Fruit fly (Drosophila melanogaster): ENCODE results near the gene CG18249.

CG18249 gene

dm6 chr3R:8206628-8207275, 13.2 kb upstream of the CG18249 start (continued):
- no peak for TF ChIP-seq CHES-1-like (GFP tag; optimal IDR thresholded peaks at IDR 0.05)
- TF ChIP-seq CG1024 (GFP tag; IDR thresholded peaks at IDR 0.05), result no peak
- peak; percentile 11 for TF ChIP-seq Bteb2 (GFP tag; optimal IDR thresholded peaks at IDR 0.05)
- peak; percentile 65 for TF ChIP-seq CG18262 (tag; optimal IDR thresholded peaks at IDR 0.05)
- no peak for TF ChIP-seq odd (GFP tag; optimal IDR thresholded peaks at IDR 0.05)
- TF ChIP-seq CG10209 (GFP tag; optimal IDR thresholded peaks at IDR 0.05), result peak; percentile 37
- no peak for TF ChIP-seq kay (GFP tag; optimal IDR thresholded peaks at IDR 0.05)
- TF ChIP-seq stc (GFP tag; IDR thresholded peaks at IDR 0.05), result peak; percentile 55; the same call in 1 of the 2 replicates

dm6 chr3R:8207276-8207654, 12.7 kb upstream of the CG18249 start:
- TF ChIP-seq sqz (GFP tag; optimal IDR thresholded peaks at IDR 0.05) (peak; percentile 38), HLHmδ (GFP tag; optimal IDR thresholded peaks at IDR 0.05) (no peak), Lim3 (GFP tag; IDR thresholded peaks at IDR 0.05) (peak; percentile 60; the same call in 1 of the 2 replicates), lmd (GFP tag; IDR thresholded peaks at IDR 0.05) (no peak), CG2199 (GFP tag; IDR thresholded peaks at IDR 0.05) (no peak), CG10321 (GFP tag; IDR thresholded peaks at IDR 0.05) (peak; percentile 41; the same call in 1 of the 2 replicates), sens-2 (GFP tag; IDR thresholded peaks at IDR 0.05) (peak; percentile 91), sens (GFP tag) (peak; percentile 37), D (optimal IDR thresholded peaks at IDR 0.05) (no peak), D (GFP tag; optimal IDR thresholded peaks at IDR 0.05) (no peak), CG32767 (GFP tag; IDR thresholded peaks at IDR 0.05) (0 out of 2 replicates have a peak, but pooled peaks have one; percentile 1), klu (GFP tag; IDR thresholded peaks at IDR 0.05) (0 out of 2 replicates have a peak, but pooled peaks have one; percentile 1), gcm2 (GFP tag; optimal IDR thresholded peaks at IDR 0.05) (no peak), btn (GFP tag; optimal IDR thresholded peaks at IDR 0.05) (no peak), grn (GFP tag; optimal IDR thresholded peaks at IDR 0.05) (peak; percentile 99), CG32532 (GFP tag; IDR thresholded peaks at IDR 0.05) (no peak), CG14965 (GFP tag; optimal IDR thresholded peaks at IDR 0.05; ENCODE audit: borderline replicate concordance) (no peak)

- peak; percentile 96 for TF ChIP-seq mirr (GFP tag; optimal IDR thresholded peaks at IDR 0.05)
- peak; percentile 35 for TF ChIP-seq sens (GFP tag)
- TF ChIP-seq vnd (GFP tag; IDR thresholded peaks at IDR 0.05; ENCODE audit: partially characterized antibody), result 0 out of 3 replicates have a peak, but pooled peaks have one; percentile 25
- no peak for TF ChIP-seq CG8478 (optimal IDR thresholded peaks at IDR 0.05)
- TF ChIP-seq gce (GFP tag; IDR thresholded peaks at IDR 0.05), result no peak
- TF ChIP-seq wek (GFP tag; optimal IDR thresholded peaks at IDR 0.05), result no peak
- peak; percentile 65 for TF ChIP-seq Hey (tag; optimal IDR thresholded peaks at IDR 0.05)
- TF ChIP-seq Med (GFP tag), result peak; percentile 28
- 0 out of 2 replicates have a peak, but pooled peaks have one; percentile 21 for TF ChIP-seq chm (GFP tag; IDR thresholded peaks at IDR 0.05)
- TF ChIP-seq sug (tag; optimal IDR thresholded peaks at IDR 0.05), result peak; percentile 90
- no peak for TF ChIP-seq CG31441 (GFP tag; IDR thresholded peaks at IDR 0.05)
- no peak for TF ChIP-seq Ets97D (GFP tag; optimal IDR thresholded peaks at IDR 0.05)
- TF ChIP-seq ham (GFP tag; IDR thresholded peaks at IDR 0.05), result no peak
- TF ChIP-seq Vsx1 (GFP tag; optimal IDR thresholded peaks at IDR 0.05), result peak; percentile 16
- no peak for TF ChIP-seq ab (GFP tag; optimal IDR thresholded peaks at IDR 0.05)
- TF ChIP-seq hb (GFP tag; IDR thresholded peaks at IDR 0.05; ENCODE audit: partially characterized antibody), result no peak
- TF ChIP-seq exex (tag; optimal IDR thresholded peaks at IDR 0.05), result peak; percentile 92
- 0 out of 3 replicates have a peak, but pooled peaks have one; percentile 7 for TF ChIP-seq CG6175 (GFP tag; IDR thresholded peaks at IDR 0.05)
- 0 out of 4 replicates have a peak, but pooled peaks have one; percentile 10 for TF ChIP-seq chinmo (GFP tag; IDR thresholded peaks at IDR 0.05; ENCODE audit: partially characterized antibody)
- TF ChIP-seq Meics (GFP tag; optimal IDR thresholded peaks at IDR 0.05), result no peak
- no peak for TF ChIP-seq Scr (GFP tag; IDR thresholded peaks at IDR 0.05; ENCODE audit: partially characterized antibody)
- no peak for TF ChIP-seq CG13296 (GFP tag; optimal IDR thresholded peaks at IDR 0.05)
- peak; percentile 20 for TF ChIP-seq sqz (GFP tag; optimal IDR thresholded peaks at IDR 0.05)
- TF ChIP-seq CG34376 (GFP tag; optimal IDR thresholded peaks at IDR 0.05), result peak; percentile 61
- TF ChIP-seq CG2199 (GFP tag; IDR thresholded peaks at IDR 0.05), result 0 out of 3 replicates have a peak, but pooled peaks have one; percentile 17
- TF ChIP-seq Sin3A (optimal IDR thresholded peaks at IDR 0.05), result no peak
Measured at dm6 chr3R:8208378-8209021, 11.4 kb upstream of the CG18249 start.
